Worm (Caenorhabditis elegans) whole organism, early embryonic: ENCODE results near the gene F09E10.7.

Source experiments
- B0310.2 ChIP-seq: sonication (generic microtip); optimal IDR thresholded peaks from 2 replicates; lab custom pipeline; 2016; ENCODE audit warnings: mild to moderate bottlenecking, missing genetic modification characterization, missing compliant biosample characterization
- F13C5.2 ChIP-seq: sonication (generic microtip); optimal IDR thresholded peaks from 2 replicates; lab custom pipeline; 2017; ENCODE audit warnings: mild to moderate bottlenecking, missing genetic modification characterization, inconsistent platforms, missing compliant biosample characterization
- aly-1 ChIP-seq: sonication (generic microtip); optimal IDR thresholded peaks from 2 replicates; lab custom pipeline; 2016; ENCODE audit warnings: missing genetic modification characterization, missing compliant biosample characterization
- ama-1 ChIP-seq: fragments of 150-350 bp; optimal IDR thresholded peaks from 2 replicates; lab custom pipeline; 2014
- ceh-13 ChIP-seq: fragments of 200-800 bp; sonication (Bioruptor generic); optimal IDR thresholded peaks from 2 replicates; lab custom pipeline; 2018; ENCODE audit warnings: mild to moderate bottlenecking, missing genetic modification characterization, missing compliant biosample characterization
- ceh-36 ChIP-seq: sonication (generic microtip); optimal IDR thresholded peaks from 2 replicates; lab custom pipeline; 2016; ENCODE audit warnings: missing genetic modification characterization, inconsistent platforms, missing compliant biosample characterization
- ets-7 ChIP-seq: sonication (generic microtip); optimal IDR thresholded peaks from 2 replicates; lab custom pipeline; 2016; ENCODE audit warnings: missing genotype, missing genetic modification characterization, missing compliant biosample characterization
- flt-1 ChIP-seq: fragments of 200-800 bp; sonication (Bioruptor generic); IDR thresholded peaks from 2 replicates; pipeline ENCODE4 v1.3.6; 2022; ENCODE audit warnings: missing genetic modification characterization, missing compliant biosample characterization
- hmbx-1 ChIP-seq: sonication (generic microtip); optimal IDR thresholded peaks from 2 replicates; lab custom pipeline; 2016; ENCODE audit warnings: mild to moderate bottlenecking, missing genetic modification characterization, missing compliant biosample characterization
- hmg-4 ChIP-seq: fragments of 200-800 bp; sonication (Bioruptor generic); optimal IDR thresholded peaks from 2 replicates; lab custom pipeline; 2018; ENCODE audit warnings: mild to moderate bottlenecking, missing genetic modification characterization, missing compliant biosample characterization
- hnd-1 ChIP-seq: sonication (generic microtip); optimal IDR thresholded peaks from 2 replicates; lab custom pipeline; 2016; ENCODE audit warnings: missing genetic modification characterization, missing compliant biosample characterization
- pes-1 ChIP-seq: fragments of 200-800 bp; sonication (Bioruptor generic); IDR thresholded peaks from 2 replicates; pipeline ENCODE4 v1.3.6; 2022; ENCODE audit warnings: missing genetic modification reagents, missing genetic modification characterization, missing compliant biosample characterization
- scrt-1 ChIP-seq: fragments of 200-800 bp; sonication (Bioruptor generic); IDR thresholded peaks from 2 replicates; pipeline ENCODE4 v1.3.6; 2022; ENCODE audit warnings: missing genetic modification characterization, missing compliant biosample characterization
- sea-1 ChIP-seq: fragments of 200-800 bp; sonication (Bioruptor generic); conservative IDR thresholded peaks from 2 replicates; pipeline ENCODE4 v1.3.6; 2022; ENCODE audit warnings: missing genetic modification characterization, missing compliant biosample characterization
- tbx-11 ChIP-seq: fragments of 200-800 bp; sonication (Bioruptor generic); IDR thresholded peaks from 2 replicates; pipeline ENCODE4 v1.3.6; 2022; ENCODE audit warnings: missing genetic modification characterization, missing compliant biosample characterization
- tbx-37 ChIP-seq: fragments of 200-800 bp; sonication (Bioruptor generic); conservative IDR thresholded peaks from 2 replicates; pipeline ENCODE4 v1.3.6; 2022; ENCODE audit warnings: missing genetic modification reagents, missing genetic modification characterization, missing compliant biosample characterization
- tra-4 ChIP-seq: sonication (generic microtip); optimal IDR thresholded peaks from 2 replicates; lab custom pipeline; 2017; ENCODE audit warnings: missing genetic modification characterization, missing compliant biosample characterization

Gene F09E10.7

DNA sequence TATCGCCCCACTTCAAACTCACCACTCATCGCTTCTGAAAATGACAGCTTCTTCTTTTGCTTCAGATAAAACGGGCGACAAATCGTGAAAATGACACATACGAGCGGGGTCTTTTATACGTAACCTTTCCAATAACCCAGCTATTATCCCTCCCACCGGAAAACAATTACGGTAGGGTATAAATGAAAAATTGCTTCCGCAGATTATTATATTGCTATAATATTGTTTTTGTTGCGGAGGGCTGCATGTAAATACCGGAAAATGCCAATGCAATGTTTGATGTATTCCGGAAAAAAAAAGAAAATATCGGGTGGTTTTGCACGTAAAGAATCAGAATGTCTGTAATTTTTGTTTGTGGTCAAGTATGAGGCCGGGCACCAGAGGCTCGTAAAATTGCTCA, at the start of gene F09E10.7:
Gene F09E10.7 (minus strand): TSS at position 101 of the 400 bp plus-strand sequence.
- TF ChIP-seq ets-7 (tag; lab: Kevin White, UChicago) (no peak), F13C5.2 (no peak), ceh-13 (no peak), ama-1 (lab: Kevin White, UChicago) (no peak), sea-1 (no peak), hnd-1 (no peak), hmg-4 (no peak), tbx-11 (GFP tag; lab: Robert Waterston, UW) (no peak), B0310.2 (tag; lab: Kevin White, UChicago) (no peak), flt-1 (no peak), pes-1 (GFP tag; lab: Robert Waterston, UW) (no peak), scrt-1 (GFP tag; lab: Robert Waterston, UW) (no peak), aly-1 (tag; lab: Kevin White, UChicago) (no peak), hmbx-1 (tag; lab: Kevin White, UChicago) (no peak), tra-4 (tag; lab: Kevin White, UChicago) (no peak), tbx-37 (GFP tag; lab: Robert Waterston, UW) (no peak), ceh-36 (no peak)

ce11 chrX:1549095-1549494, 47.4 kb upstream of the F09E10.7 start:
- TF ChIP-seq tbx-37 (GFP tag; lab: Robert Waterston, UW) (no peak), tbx-11 (GFP tag; lab: Robert Waterston, UW) (no peak), hmbx-1 (tag; lab: Kevin White, UChicago) (no peak), ceh-13 (no peak), sea-1 (no peak), ama-1 (lab: Kevin White, UChicago) (no peak), B0310.2 (tag; lab: Kevin White, UChicago) (no peak), pes-1 (GFP tag; lab: Robert Waterston, UW) (no peak), scrt-1 (GFP tag; lab: Robert Waterston, UW) (no peak), ets-7 (tag; lab: Kevin White, UChicago) (no peak), F13C5.2 (no peak), tra-4 (tag; lab: Kevin White, UChicago) (no peak)

DNA sequence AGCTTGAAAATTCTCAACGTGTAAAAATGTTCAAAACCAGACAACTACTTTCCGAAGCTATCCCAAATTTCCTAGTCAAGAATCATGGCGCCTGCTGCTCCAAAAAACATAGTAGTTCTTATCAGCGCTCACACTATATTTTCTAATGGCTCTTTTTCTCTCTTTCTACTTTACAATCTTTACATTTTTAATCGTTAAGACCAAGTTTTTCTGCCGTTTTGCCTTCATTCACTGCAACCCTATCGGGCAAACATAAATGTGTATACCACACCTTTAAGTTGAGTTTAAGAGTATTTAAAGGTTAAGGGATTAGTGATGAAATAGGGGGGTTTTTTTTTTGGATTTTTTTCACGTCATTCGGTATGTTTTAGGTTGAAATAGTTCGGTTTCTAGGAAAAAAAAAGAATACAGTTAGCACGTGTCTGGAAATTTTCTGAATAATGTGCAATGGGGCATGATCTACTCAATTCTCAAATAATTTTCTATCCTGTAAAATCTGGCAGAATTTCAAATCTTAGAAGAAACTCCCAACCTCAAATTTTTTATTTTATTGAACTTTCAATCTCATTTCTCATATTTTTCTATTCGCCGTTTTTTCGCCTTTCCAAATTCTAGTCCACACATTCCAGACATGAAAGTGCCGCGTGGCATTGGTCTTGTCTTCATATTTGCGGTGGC, 45.4 kb upstream of the F09E10.7 start, which contains the start of gene K06A9.1:
Gene K06A9.1 (plus strand): TSS at position 628 of the 678 bp plus-strand sequence.
- TF ChIP-seq ets-7 (tag; lab: Kevin White, UChicago) (no peak), ama-1 (lab: Kevin White, UChicago) (no peak), tra-4 (tag; lab: Kevin White, UChicago) (no peak), hnd-1 (no peak), sea-1 (no peak), F13C5.2 (no peak), ceh-36 (no peak), ceh-13 (no peak), hmbx-1 (tag; lab: Kevin White, UChicago) (no peak), B0310.2 (tag; lab: Kevin White, UChicago) (no peak), tbx-11 (GFP tag; lab: Robert Waterston, UW) (no peak), aly-1 (tag; lab: Kevin White, UChicago) (no peak), tbx-37 (GFP tag; lab: Robert Waterston, UW) (no peak), hmg-4 (no peak), scrt-1 (GFP tag; lab: Robert Waterston, UW) (no peak)

- TF ChIP-seq flt-1 = no peak
- no peak for TF ChIP-seq ceh-36
- TF ChIP-seq hnd-1 = no peak
- TF ChIP-seq tbx-37 (GFP tag; lab: Robert Waterston, UW) = no peak
- no peak for TF ChIP-seq scrt-1 (GFP tag; lab: Robert Waterston, UW)
- TF ChIP-seq ceh-13 = no peak
- TF ChIP-seq hmg-4 = no peak
Measured at ce11 chrX:1543432-1543831, 41.8 kb upstream of the F09E10.7 start.

- TF ChIP-seq hmbx-1 (tag; lab: Kevin White, UChicago) (no peak), ceh-36 (no peak), F13C5.2 (no peak), ets-7 (tag; lab: Kevin White, UChicago) (no peak), scrt-1 (GFP tag; lab: Robert Waterston, UW) (no peak), hnd-1 (no peak), ceh-13 (no peak), tra-4 (tag; lab: Kevin White, UChicago) (no peak), B0310.2 (tag; lab: Kevin White, UChicago) (no peak), sea-1 (no peak), flt-1 (no peak), aly-1 (tag; lab: Kevin White, UChicago) (no peak), pes-1 (GFP tag; lab: Robert Waterston, UW) (no peak), tbx-11 (GFP tag; lab: Robert Waterston, UW) (no peak), ama-1 (lab: Kevin White, UChicago) (no peak), tbx-37 (GFP tag; lab: Robert Waterston, UW) (no peak), hmg-4 (no peak)
Measured at ce11 chrX:1541072-1541471, 39.4 kb upstream of the F09E10.7 start.

DNA sequence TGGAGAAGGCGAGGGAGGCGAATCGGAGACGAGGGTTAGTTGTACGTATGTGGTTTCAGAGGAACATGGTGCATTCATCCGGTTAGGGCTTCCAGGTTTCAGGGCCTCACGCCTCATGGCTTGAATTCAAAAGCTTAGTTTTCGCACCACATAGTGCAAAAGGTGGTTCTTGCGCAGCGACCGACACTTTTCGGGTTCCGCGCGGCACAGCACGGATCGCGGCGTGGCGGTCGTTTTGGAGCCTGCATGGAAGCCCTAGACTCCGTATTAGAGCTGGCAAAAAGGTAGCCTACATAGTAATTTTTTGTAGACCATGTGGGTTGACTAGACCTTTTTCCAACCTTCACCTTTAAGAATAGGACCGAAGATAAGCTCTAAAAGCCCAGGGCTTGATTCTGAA, 37.2 kb upstream of the F09E10.7 start:
- TF ChIP-seq sea-1 (no peak), ceh-13 (no peak), pes-1 (GFP tag; lab: Robert Waterston, UW) (no peak), ets-7 (tag; lab: Kevin White, UChicago) (no peak)

DNA sequence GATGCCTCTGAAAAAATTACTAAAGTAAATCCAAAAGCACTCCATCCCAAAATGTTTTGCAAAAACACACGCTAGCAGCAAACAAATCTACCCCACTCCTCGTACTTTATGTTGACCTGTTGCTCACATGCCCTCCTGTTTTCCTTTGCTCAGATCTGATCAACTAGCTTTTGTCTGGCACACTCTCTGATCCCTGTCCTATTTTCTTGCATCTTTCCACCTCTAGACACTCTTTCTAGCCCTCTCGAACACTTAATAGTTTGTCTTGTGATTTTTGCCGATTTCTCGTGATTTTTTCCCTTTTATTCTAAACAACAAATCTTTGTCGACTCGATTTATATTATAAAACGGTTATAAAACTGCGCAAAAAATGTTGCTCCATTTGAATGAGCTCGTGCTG, 34.5 kb upstream of the F09E10.7 start, which contains the start of gene K06A9.2:
Gene K06A9.2 (plus strand): TSS at position 229 of the 400 bp plus-strand sequence.
- TF ChIP-seq tra-4 (tag; lab: Kevin White, UChicago) (no peak), aly-1 (tag; lab: Kevin White, UChicago) (no peak), pes-1 (GFP tag; lab: Robert Waterston, UW) (no peak), ets-7 (tag; lab: Kevin White, UChicago) (no peak), B0310.2 (tag; lab: Kevin White, UChicago) (no peak)
